Worm (Caenorhabditis elegans): ENCODE results near the gene C11D2.3.

DNA sequence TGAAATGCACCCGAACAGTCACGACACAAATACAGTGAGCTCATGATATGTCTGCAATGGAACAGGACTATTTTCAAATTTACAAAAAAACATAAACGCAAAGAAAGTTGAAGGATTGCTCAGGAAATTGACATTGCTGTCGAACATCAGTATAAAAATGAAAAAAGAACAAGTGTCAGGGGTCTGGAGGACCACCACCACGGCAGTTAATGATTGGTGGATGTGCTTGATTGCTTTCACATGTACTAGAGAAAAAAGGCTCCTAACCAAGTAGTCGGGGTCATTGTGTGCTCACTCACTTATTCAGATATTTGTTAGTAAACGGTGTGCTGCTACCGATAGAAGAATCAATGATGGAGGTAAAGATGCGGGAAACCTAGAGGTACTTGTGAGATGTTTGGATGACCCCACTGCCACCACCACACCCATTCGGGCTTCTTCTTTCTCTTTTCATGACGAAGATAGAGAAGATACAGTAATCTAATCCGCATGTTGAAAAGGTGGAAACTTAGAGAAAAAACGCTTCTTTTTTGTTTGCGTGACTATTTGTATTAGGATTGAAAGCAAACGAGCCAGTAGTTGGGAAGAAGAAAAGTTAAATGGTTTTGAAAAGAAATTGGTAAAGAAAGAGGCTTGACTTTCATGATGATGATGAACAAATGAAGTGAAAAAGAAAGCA is 24.2 kb upstream of the C11D2.3 start, which contains the start of gene M03D4.4:
- TF ChIP-seq lin-29 (GFP tag; IDR thresholded peaks at IDR 0.05) (no peak), ztf-11 (tag; optimal IDR thresholded peaks at IDR 0.05) (no peak), Y5F2A.4 (GFP tag; optimal IDR thresholded peaks at IDR 0.05) (no peak), skn-1 (tag; optimal IDR thresholded peaks at IDR 0.05) (no peak), zip-11 (GFP tag; IDR thresholded peaks at IDR 0.05) (no peak), ceh-44 (GFP tag; IDR thresholded peaks at IDR 0.05) (no peak)

Measured in whole organism, L4 larva.